Worm (Caenorhabditis elegans): ENCODE data around the gene C34C6.10.

DNA sequence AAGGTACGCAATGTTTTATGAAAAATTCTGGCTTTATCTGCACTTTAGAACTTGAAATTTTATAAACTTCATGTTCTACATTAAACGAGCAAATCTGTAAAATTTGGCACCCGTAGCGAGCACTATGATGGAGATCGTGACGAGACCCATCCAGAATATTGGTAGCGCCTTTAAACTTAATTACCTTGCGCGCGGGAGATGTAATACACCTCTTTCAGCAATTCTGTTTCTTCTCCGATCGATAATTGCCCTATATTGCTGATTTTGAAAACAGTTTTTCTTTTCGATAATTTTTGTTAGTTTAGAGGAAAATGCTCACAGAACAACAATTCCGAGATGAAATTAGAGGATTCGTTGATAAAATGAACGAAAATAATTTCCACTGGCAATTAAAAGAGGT lies 36.8 kb downstream of the C34C6.10 start, which contains the start of gene atg-10:
- no peak for TF ChIP-seq madf-6 (GFP tag; IDR thresholded peaks at IDR 0.05)
- no peak for TF ChIP-seq attf-6 (GFP tag; IDR thresholded peaks at IDR 0.05)
- no peak for TF ChIP-seq sea-2 (GFP tag; IDR thresholded peaks at IDR 0.05)
- TF ChIP-seq F23B12.7 (tag; optimal IDR thresholded peaks at IDR 0.05; ENCODE audit: insufficient read depth) = no peak
- TF ChIP-seq unc-62 (GFP tag; optimal IDR thresholded peaks at IDR 0.05) = no peak
- TF ChIP-seq T07F8.4 (tag; optimal IDR thresholded peaks at IDR 0.05) = no peak
